Fruit fly (Drosophila melanogaster) whole organism, prepupa: Measurements from ENCODE around the gene Alg7.
"Not testable (repeated sequence)": the region's sequence is repeated elsewhere in the genome, so short reads cannot be mapped to it uniquely, and the experiment has no call there.

ENCODE experiments used
- Blimp-1 ChIP-seq: fragments of 200-800 bp; sonication (Bioruptor generic); optimal IDR thresholded peaks from 3 replicates; lab custom pipeline; 2017; ENCODE audit warnings: missing biosample characterization, missing genetic modification characterization, mild to moderate bottlenecking, moderate library complexity, missing genetic modification reagents
- CG10631 ChIP-seq: fragments of 200-800 bp; sonication (Bioruptor generic); optimal IDR thresholded peaks from 2 replicates; lab custom pipeline; 2016; ENCODE audit warnings: missing biosample characterization, missing genetic modification characterization
- CG11294 ChIP-seq: fragments of 200-800 bp; sonication (Bioruptor generic); IDR thresholded peaks from 2 replicates; pipeline ENCODE4 v1.3.6; 2022; ENCODE audit warnings: missing biosample characterization, missing genetic modification characterization
- CG11902 ChIP-seq: fragments of 200-800 bp; sonication (Bioruptor generic); optimal IDR thresholded peaks from 3 replicates; lab custom pipeline; 2016; ENCODE audit warnings: missing biosample characterization, missing genetic modification characterization
- CG15336 ChIP-seq: fragments of 200-800 bp; sonication (Bioruptor generic); IDR thresholded peaks from 2 replicates; pipeline ENCODE4 v1.3.6; 2022; ENCODE audit warnings: missing biosample characterization, missing genetic modification characterization
- CG1621 ChIP-seq: fragments of 200-800 bp; sonication (Bioruptor generic); optimal IDR thresholded peaks from 3 replicates; lab custom pipeline; 2018; ENCODE audit warnings: missing biosample characterization, mild to moderate bottlenecking, missing genetic modification characterization
- CG16779 ChIP-seq: fragments of 200-800 bp; sonication (Bioruptor generic); optimal IDR thresholded peaks from 3 replicates; lab custom pipeline; 2017; ENCODE audit warnings: missing biosample characterization, mild to moderate bottlenecking, missing genetic modification characterization
- CG3032 ChIP-seq: fragments of 200-800 bp; optimal IDR thresholded peaks from 2 replicates; lab custom pipeline; 2019; ENCODE audit warnings: missing biosample characterization, mild to moderate bottlenecking, missing genetic modification characterization, moderate library complexity
- CG32006 ChIP-seq: fragments of 200-800 bp; sonication (Bioruptor generic); optimal IDR thresholded peaks from 3 replicates; lab custom pipeline; 2017; ENCODE audit warnings: missing biosample characterization, mild to moderate bottlenecking, missing genetic modification characterization
- CG3919 ChIP-seq: fragments of 200-800 bp; sonication (Bioruptor generic); optimal IDR thresholded peaks from 3 replicates; lab custom pipeline; 2016; ENCODE audit warnings: missing biosample characterization, missing genetic modification characterization
- CG6163 ChIP-seq: fragments of 200-800 bp; sonication (Bioruptor generic); IDR thresholded peaks from 3 replicates; pipeline ENCODE4 v1.3.6; 2022; ENCODE audit warnings: missing biosample characterization, missing genetic modification characterization
- CG8632 ChIP-seq: fragments of 200-800 bp; sonication (Bioruptor generic); optimal IDR thresholded peaks from 3 replicates; lab custom pipeline; 2016; ENCODE audit warnings: missing biosample characterization, missing genetic modification characterization
- CG9139 ChIP-seq: fragments of 200-800 bp; sonication (Bioruptor generic); optimal IDR thresholded peaks from 3 replicates; lab custom pipeline; 2017; ENCODE audit warnings: missing biosample characterization, mild to moderate bottlenecking, missing genetic modification characterization
- Eip75B ChIP-seq: fragments of 200-800 bp; sonication (Bioruptor generic); optimal IDR thresholded peaks from 3 replicates; lab custom pipeline; 2016; ENCODE audit warnings: missing biosample characterization, missing genetic modification characterization
- Eip78C ChIP-seq: fragments of 200-800 bp; sonication (Bioruptor generic); peaks from one replicate; lab custom pipeline; 2016; ENCODE audit warnings: missing biosample characterization, missing genetic modification characterization
- Eip93F ChIP-seq: fragments of 200-800 bp; sonication (Bioruptor generic); optimal IDR thresholded peaks from 2 replicates; lab custom pipeline; 2016; ENCODE audit warnings: missing biosample characterization, mild to moderate bottlenecking, missing genetic modification characterization
- Ets21C ChIP-seq: fragments of 200-800 bp; sonication (Bioruptor generic); optimal IDR thresholded peaks from 3 replicates; lab custom pipeline; 2016; ENCODE audit warnings: missing biosample characterization, missing genetic modification characterization
- Hr38 ChIP-seq: sonication (Bioruptor generic); optimal IDR thresholded peaks from 2 replicates; lab custom pipeline; 2016; ENCODE audit warnings: missing biosample characterization, missing genetic modification characterization
- Lpt ChIP-seq: fragments of 200-800 bp; sonication (Bioruptor generic); optimal IDR thresholded peaks from 3 replicates; lab custom pipeline; 2016; ENCODE audit warnings: missing biosample characterization, missing genetic modification characterization
- Met ChIP-seq: fragments of 200-800 bp; sonication (Bioruptor generic); optimal IDR thresholded peaks from 3 replicates; lab custom pipeline; 2016; ENCODE audit warnings: missing biosample characterization, missing genetic modification characterization
- OdsH ChIP-seq: fragments of 200-800 bp; sonication (Bioruptor generic); optimal IDR thresholded peaks from 3 replicates; lab custom pipeline; 2016; ENCODE audit warnings: missing biosample characterization, missing genetic modification characterization
- Sox14 ChIP-seq: fragments of 200-800 bp; sonication (Bioruptor generic); optimal IDR thresholded peaks from 3 replicates; lab custom pipeline; 2016; ENCODE audit warnings: missing biosample characterization, missing genetic modification characterization
- acj6 ChIP-seq: fragments of 200-800 bp; sonication (Bioruptor generic); optimal IDR thresholded peaks from 3 replicates; lab custom pipeline; 2016; ENCODE audit warnings: missing biosample characterization, missing genetic modification characterization
- cyc ChIP-seq: fragments of 200-800 bp; sonication (Bioruptor generic); optimal IDR thresholded peaks from 3 replicates; lab custom pipeline; 2016; ENCODE audit warnings: missing biosample characterization, missing genetic modification characterization
- dac ChIP-seq: fragments of 200-800 bp; sonication (Bioruptor generic); optimal IDR thresholded peaks from 2 replicates; lab custom pipeline; 2017; ENCODE audit warnings: missing biosample characterization, mild to moderate bottlenecking, missing genetic modification characterization
- dsx ChIP-seq: fragments of 200-800 bp; optimal IDR thresholded peaks from 3 replicates; lab custom pipeline; 2019; ENCODE audit warnings: missing biosample characterization, mild to moderate bottlenecking, missing genetic modification characterization, moderate library complexity; ENCODE audit not compliant: poor library complexity, severe bottlenecking
- eg ChIP-seq: fragments of 200-800 bp; sonication (Bioruptor generic); IDR thresholded peaks from 3 replicates; pipeline ENCODE4 v1.3.6; 2022; ENCODE audit warnings: missing biosample characterization, missing genetic modification characterization
- esn ChIP-seq: fragments of 200-800 bp; sonication (Bioruptor generic); optimal IDR thresholded peaks from 2 replicates; lab custom pipeline; 2016; ENCODE audit warnings: missing biosample characterization, mild to moderate bottlenecking, missing genetic modification characterization, moderate library complexity
- fkh ChIP-seq: fragments of 200-800 bp; sonication (Bioruptor generic); optimal IDR thresholded peaks from 3 replicates; lab custom pipeline; 2017; ENCODE audit warnings: missing biosample characterization, mild to moderate bottlenecking, missing genetic modification characterization, moderate library complexity
- lz ChIP-seq: fragments of 200-800 bp; sonication (Bioruptor generic); optimal IDR thresholded peaks from 3 replicates; lab custom pipeline; 2016; ENCODE audit warnings: missing biosample characterization, missing genetic modification characterization
- salr ChIP-seq, 2 experiments: fragments of 200-800 bp; sonication (Bioruptor generic); optimal IDR thresholded peaks; 3 replicates each; lab custom pipeline; 2016 to 2018; ENCODE audit warnings: missing biosample characterization in 2 of 2, missing genetic modification characterization in 2 of 2, mild to moderate bottlenecking in 1 of 2
- ss ChIP-seq, 2 experiments: fragments of 200-800 bp; sonication (Bioruptor generic); optimal IDR thresholded peaks; 2 replicates in 1 of 2; 3 replicates in 1 of 2; lab custom pipeline; 2017 to 2018; ENCODE audit warnings: mild to moderate bottlenecking in 2 of 2, missing biosample characterization in 2 of 2, missing genetic modification characterization in 2 of 2, moderate library complexity in 1 of 2
- svp ChIP-seq: fragments of 200-800 bp; sonication (Bioruptor generic); peaks from one replicate; lab custom pipeline; 2016; ENCODE audit warnings: missing biosample characterization, missing genetic modification characterization
- topi ChIP-seq: fragments of 200-800 bp; sonication (Bioruptor generic); optimal IDR thresholded peaks from 3 replicates; lab custom pipeline; 2016; ENCODE audit warnings: missing biosample characterization, missing genetic modification characterization

Alg7 gene

DNA sequence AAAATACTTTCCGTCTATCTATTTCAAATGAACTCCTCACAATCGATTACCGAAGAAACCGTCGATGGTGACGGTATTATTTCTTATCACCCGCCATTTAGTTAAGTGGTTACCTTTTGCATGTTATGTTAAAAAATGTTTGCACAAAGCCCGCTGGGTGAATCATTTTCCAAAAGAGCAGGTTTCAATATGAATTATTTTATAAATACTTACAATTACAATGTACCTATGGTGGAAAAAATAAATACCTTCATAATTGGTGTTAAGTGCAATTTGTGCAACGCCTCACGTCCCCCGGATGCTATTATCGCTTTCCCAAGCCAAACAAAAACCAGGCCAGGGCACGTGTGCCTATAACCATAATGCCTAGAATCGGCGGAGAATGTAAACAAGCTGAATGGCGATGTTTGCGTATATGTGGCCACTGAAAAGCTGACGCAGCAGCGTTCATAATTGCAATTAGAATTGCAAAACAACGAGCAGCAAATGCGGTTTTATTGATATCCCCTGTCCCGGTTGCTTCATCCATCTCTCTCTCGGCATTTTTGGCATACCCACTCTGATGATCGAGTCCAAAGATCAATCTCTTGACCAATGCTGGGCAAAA, 27.9 kb downstream of the Alg7 start:
- no peak for TF ChIP-seq CG16779 (tag; lab: Kevin White, UChicago)
- no peak for TF ChIP-seq CG8632 (GFP tag; lab: Kevin White, UChicago)
- TF ChIP-seq Eip93F = no peak
- no peak for TF ChIP-seq Met (GFP tag; lab: Kevin White, UChicago)
- TF ChIP-seq CG1621 (tag; lab: Kevin White, UChicago) = no peak
- no peak; the same call in 2 of the 3 replicates for TF ChIP-seq eg (GFP tag; lab: Robert Waterston, UW)
- TF ChIP-seq fkh (GFP tag; lab: Kevin White, UChicago) = no peak
- no peak for TF ChIP-seq cyc (GFP tag; lab: Kevin White, UChicago)
- no peak for TF ChIP-seq CG11294
- no peak for TF ChIP-seq OdsH (GFP tag; lab: Kevin White, UChicago)
- no peak for TF ChIP-seq dac (GFP tag; lab: Kevin White, UChicago)
- TF ChIP-seq CG6163 = no peak
- no peak for TF ChIP-seq acj6 (GFP tag; lab: Kevin White, UChicago)
- no peak for TF ChIP-seq salr (GFP tag; optimal IDR thresholded peaks at IDR 0.05; lab: Kevin White, UChicago)
- no peak for TF ChIP-seq Hr38 (GFP tag; lab: Kevin White, UChicago)
- no peak for TF ChIP-seq CG10631
- TF ChIP-seq Ets21C = no peak

dm6 chr2L:13211764-13212265, 32.8 kb downstream of the Alg7 start, which contains the start of gene CG15482:
CG15482 (minus strand) TSS chr2L:13211814.
- not testable (repeated sequence) for TF ChIP-seq Lpt (GFP tag; lab: Kevin White, UChicago); CG16779 (tag; lab: Kevin White, UChicago); esn (GFP tag; lab: Kevin White, UChicago)
- TF ChIP-seq, all 60 proteins: peak for 0; not testable (repeated sequence) for 60

- no peak for TF ChIP-seq CG11902 (GFP tag; lab: Kevin White, UChicago)
- no peak for TF ChIP-seq acj6 (GFP tag; lab: Kevin White, UChicago)
- TF ChIP-seq CG3919 = no peak
- no peak for TF ChIP-seq CG9139 (GFP tag; lab: Kevin White, UChicago)
- TF ChIP-seq Blimp-1 (GFP tag; lab: Kevin White, UChicago) = no peak
- no peak for TF ChIP-seq dsx (GFP tag; lab: Kevin White, UChicago)
- no peak for TF ChIP-seq esn (GFP tag; lab: Kevin White, UChicago)
- TF ChIP-seq salr (GFP tag; optimal IDR thresholded peaks at IDR 0.05; lab: Kevin White, UChicago) = no peak
- no peak for TF ChIP-seq ss (GFP tag; optimal IDR thresholded peaks at IDR 0.05; lab: Kevin White, UChicago)
- TF ChIP-seq CG32006 = no peak
- no peak for TF ChIP-seq Eip75B (GFP tag; lab: Kevin White, UChicago)
- TF ChIP-seq cyc (GFP tag; lab: Kevin White, UChicago) = no peak
- TF ChIP-seq Sox14 (GFP tag; lab: Kevin White, UChicago) = no peak
Measured at dm6 chr2L:13215010-13215409, 36.0 kb downstream of the Alg7 start, which contains the start of gene kek4. kek4 (minus strand) TSS chr2L:13215350.

dm6 chr2L:13215640-13216129, 36.6 kb downstream of the Alg7 start:
- TF ChIP-seq svp (GFP tag; lab: Kevin White, UChicago) (peak; percentile 92), CG15336 (GFP tag; lab: Robert Waterston, UW) (peak; percentile 29; the same call in 1 of the 2 replicates), fkh (GFP tag; lab: Kevin White, UChicago) (peak; percentile 34), topi (peak; percentile 45), lz (GFP tag; lab: Kevin White, UChicago) (peak; percentile 11), esn (GFP tag; lab: Kevin White, UChicago) (peak; percentile 58), cyc (GFP tag; lab: Kevin White, UChicago) (peak; percentile 49), CG3032 (tag; lab: Kevin White, UChicago) (peak; percentile 9), Eip78C (peak; percentile 78)
